Worm (Caenorhabditis elegans) whole organism, L4 larva: ENCODE data around the gene clec-264.

Source experiments
- F44E2.7 ChIP-seq: fragments of 200-800 bp; sonication (Bioruptor generic); IDR thresholded peaks from 2 replicates; pipeline ENCODE4 v2.1.2; 2022; ENCODE audit warnings: missing genetic modification characterization, missing compliant biosample characterization
- F49E8.2 ChIP-seq: sonication (generic microtip); optimal IDR thresholded peaks from 2 replicates; lab custom pipeline; 2016; ENCODE audit warnings: missing compliant biosample characterization, mild to moderate bottlenecking, missing genetic modification characterization, borderline replicate concordance
- T20F7.1 ChIP-seq: fragments of 200-800 bp; sonication (Bioruptor generic); optimal IDR thresholded peaks from 2 replicates; lab custom pipeline; 2018; ENCODE audit warnings: mild to moderate bottlenecking, missing genetic modification characterization, missing compliant biosample characterization
- Y105C5A.15 ChIP-seq: fragments of 200-800 bp; sonication (Bioruptor generic); IDR thresholded peaks from 2 replicates; pipeline ENCODE4 v1.3.6; 2022; ENCODE audit warnings: missing genetic modification characterization, missing compliant biosample characterization
- Y5F2A.4 ChIP-seq: fragments of 200-800 bp; sonication (Bioruptor generic); optimal IDR thresholded peaks from 2 replicates; lab custom pipeline; 2018; ENCODE audit warnings: mild to moderate bottlenecking, missing genetic modification characterization, missing compliant biosample characterization
- ZK546.5 ChIP-seq, 2 experiments: sonication (generic microtip); optimal IDR thresholded peaks; 2 replicates each; lab custom pipeline; 2017; ENCODE audit warnings: missing biosample characterization in 2 of 2, missing genetic modification characterization in 2 of 2
- aly-2 ChIP-seq: sonication (generic microtip); optimal IDR thresholded peaks from 2 replicates; lab custom pipeline; 2018; ENCODE audit warnings: missing biosample characterization, missing genetic modification characterization
- arid-1 ChIP-seq: fragments of 200-800 bp; sonication (Bioruptor generic); conservative IDR thresholded peaks from 2 replicates; pipeline ENCODE4 v1.3.6; 2022; ENCODE audit warnings: missing genetic modification reagents, missing genetic modification characterization, missing compliant biosample characterization
- ceh-20 ChIP-seq: fragments of 200-800 bp; sonication (Bioruptor generic); IDR thresholded peaks from 2 replicates; pipeline ENCODE4 v1.3.6; 2022; ENCODE audit warnings: missing genetic modification reagents, missing genetic modification characterization, missing compliant biosample characterization
- ceh-28 ChIP-seq: fragments of 150-350 bp; optimal IDR thresholded peaks from 2 replicates; lab custom pipeline; 2014; ENCODE audit warnings: missing biosample characterization, missing genetic modification reagents, missing genetic modification characterization
- ceh-62 ChIP-seq: sonication (generic microtip); optimal IDR thresholded peaks from 2 replicates; lab custom pipeline; 2017; ENCODE audit warnings: missing biosample characterization, missing genetic modification characterization
- cey-2 ChIP-seq: sonication (generic microtip); optimal IDR thresholded peaks from 3 replicates; lab custom pipeline; 2017; ENCODE audit warnings: missing genetic modification characterization, mild to moderate bottlenecking, missing compliant biosample characterization, antibody characterized with exemption, borderline replicate concordance; ENCODE audit not compliant: insufficient read depth
- ctbp-1 ChIP-seq: fragments of 200-800 bp; sonication (Bioruptor generic); IDR thresholded peaks from 2 replicates; pipeline ENCODE4 v1.3.6; 2022; ENCODE audit warnings: missing genetic modification reagents, missing genetic modification characterization, missing compliant biosample characterization
- daf-16 ChIP-seq, 3 experiments: sonication (generic microtip); optimal IDR thresholded peaks; 2 replicates each; lab custom pipeline; 2016 to 2017; ENCODE audit warnings: missing genetic modification characterization in 3 of 3, missing genetic modification reagents in 3 of 3, mild to moderate bottlenecking in 2 of 3, missing compliant biosample characterization in 2 of 3, missing biosample characterization in 1 of 3, moderate library complexity in 1 of 3
- dmd-9 ChIP-seq: fragments of 200-800 bp; sonication (Bioruptor generic); IDR thresholded peaks from 2 replicates; pipeline ENCODE4 v1.3.6; 2022; ENCODE audit warnings: missing genetic modification reagents, missing genetic modification characterization, missing compliant biosample characterization
- dpl-1 ChIP-seq: fragments of 150-350 bp; optimal IDR thresholded peaks from 2 replicates; lab custom pipeline; 2014; ENCODE audit warnings: missing biosample characterization, missing genetic modification reagents, missing genetic modification characterization
- egl-43 ChIP-seq: fragments of 200-800 bp; sonication (Bioruptor generic); IDR thresholded peaks from 2 replicates; pipeline ENCODE4 v1.3.6; 2022; ENCODE audit warnings: missing genetic modification reagents, missing genetic modification characterization, missing compliant biosample characterization
- hlh-30 ChIP-seq: sonication (generic microtip); optimal IDR thresholded peaks from 2 replicates; lab custom pipeline; 2017; ENCODE audit warnings: antibody characterized with exemption, mild to moderate bottlenecking, missing genetic modification characterization, missing compliant biosample characterization; ENCODE audit not compliant: insufficient read depth
- jun-1 ChIP-seq: fragments of 150-350 bp; optimal IDR thresholded peaks from 2 replicates; lab custom pipeline; 2014; ENCODE audit warnings: missing biosample characterization, missing genetic modification reagents, missing genetic modification characterization
- lim-7 ChIP-seq: fragments of 200-800 bp; sonication (Bioruptor generic); IDR thresholded peaks from 2 replicates; pipeline ENCODE4 v1.3.6; 2022; ENCODE audit warnings: missing genetic modification characterization, missing compliant biosample characterization
- lin-29 ChIP-seq: fragments of 200-800 bp; sonication (Bioruptor generic); IDR thresholded peaks from 2 replicates; pipeline ENCODE4 v1.3.6; 2022; ENCODE audit warnings: missing genetic modification reagents, missing genetic modification characterization, missing compliant biosample characterization
- lin-38 ChIP-seq: fragments of 200-800 bp; sonication (Bioruptor generic); IDR thresholded peaks from 2 replicates; pipeline ENCODE4 v1.3.6; 2022; ENCODE audit warnings: missing genetic modification reagents, missing genetic modification characterization, missing compliant biosample characterization
- lir-3 ChIP-seq: sonication (generic microtip); optimal IDR thresholded peaks from 2 replicates; lab custom pipeline; 2016; ENCODE audit warnings: mild to moderate bottlenecking, missing genetic modification characterization, missing compliant biosample characterization
- mdl-1 ChIP-seq, 2 experiments: fragments of 150-350 bp in 1 of 2; sonication (generic microtip) in 1 of 2; optimal IDR thresholded peaks; 2 replicates each; lab custom pipeline; 2014 to 2017; ENCODE audit warnings: missing biosample characterization in 2 of 2, missing genetic modification characterization in 2 of 2
- mxl-3 ChIP-seq: fragments of 200-800 bp; sonication (Bioruptor generic); optimal IDR thresholded peaks from 2 replicates; lab custom pipeline; 2018; ENCODE audit warnings: mild to moderate bottlenecking, missing genetic modification characterization, missing compliant biosample characterization
- nhr-102 ChIP-seq: sonication (generic microtip); optimal IDR thresholded peaks from 2 replicates; lab custom pipeline; 2016; ENCODE audit warnings: mild to moderate bottlenecking, missing genetic modification characterization, moderate library complexity, missing compliant biosample characterization
- nhr-111 ChIP-seq: fragments of 200-800 bp; sonication (Bioruptor generic); optimal IDR thresholded peaks from 2 replicates; lab custom pipeline; 2018; ENCODE audit warnings: mild to moderate bottlenecking, missing genetic modification characterization, missing compliant biosample characterization
- nhr-237 ChIP-seq: sonication (generic microtip); optimal IDR thresholded peaks from 2 replicates; lab custom pipeline; 2017; ENCODE audit warnings: missing biosample characterization, missing genetic modification characterization
- nhr-28 ChIP-seq: fragments of 150-350 bp; optimal IDR thresholded peaks from 2 replicates; lab custom pipeline; 2014; ENCODE audit warnings: missing biosample characterization, missing genetic modification characterization
- nhr-41 ChIP-seq: fragments of 200-800 bp; sonication (Bioruptor generic); IDR thresholded peaks from 2 replicates; pipeline ENCODE4 v1.3.6; 2022; ENCODE audit warnings: missing genetic modification reagents, missing genetic modification characterization, missing compliant biosample characterization
- nhr-42 ChIP-seq: fragments of 200-800 bp; sonication (Bioruptor generic); IDR thresholded peaks from 2 replicates; pipeline ENCODE4 v1.3.6; 2022; ENCODE audit warnings: missing genetic modification characterization, missing compliant biosample characterization
- nhr-48 ChIP-seq: sonication (generic microtip); optimal IDR thresholded peaks from 2 replicates; lab custom pipeline; 2016; ENCODE audit warnings: mild to moderate bottlenecking, missing genetic modification characterization, missing compliant biosample characterization
- nhr-77 ChIP-seq: fragments of 150-350 bp; optimal IDR thresholded peaks from 2 replicates; lab custom pipeline; 2014; ENCODE audit warnings: missing biosample characterization, missing genetic modification characterization
- pha-4 ChIP-seq, 2 experiments: fragments of 150-350 bp in 1 of 2; fragments of 200-800 bp in 1 of 2; sonication (Bioruptor generic) in 1 of 2; IDR thresholded peaks in 1 of 2; optimal IDR thresholded peaks in 1 of 2; 2 replicates each; pipeline versions ENCODE4 v1.3.6 to Lab custom; 2014 to 2022; ENCODE audit warnings: missing genetic modification characterization in 2 of 2, missing genetic modification reagents in 2 of 2, missing biosample characterization in 1 of 2, missing compliant biosample characterization in 1 of 2
- set-16 ChIP-seq: fragments of 200-800 bp; sonication (Bioruptor generic); IDR thresholded peaks from 2 replicates; pipeline ENCODE4 v1.3.6; 2022; ENCODE audit warnings: missing genetic modification reagents, missing genetic modification characterization, missing compliant biosample characterization
- snpc-4 ChIP-seq: fragments of 150-350 bp; optimal IDR thresholded peaks from 2 replicates; lab custom pipeline; 2014; ENCODE audit warnings: missing biosample characterization, missing genetic modification characterization
- spr-3 ChIP-seq: fragments of 200-800 bp; sonication (Bioruptor generic); optimal IDR thresholded peaks from 2 replicates; lab custom pipeline; 2018; ENCODE audit warnings: mild to moderate bottlenecking, missing genetic modification characterization, missing compliant biosample characterization
- unc-130 ChIP-seq: sonication (generic microtip); optimal IDR thresholded peaks from 2 replicates; lab custom pipeline; 2016; ENCODE audit warnings: missing genetic modification reagents, missing genetic modification characterization, missing compliant biosample characterization
- unc-39 ChIP-seq: sonication (generic microtip); optimal IDR thresholded peaks from 2 replicates; lab custom pipeline; 2017; ENCODE audit warnings: missing biosample characterization, missing genetic modification characterization
- unc-62 ChIP-seq, 3 experiments: fragments of 150-350 bp in 1 of 3; sonication (generic microtip); optimal IDR thresholded peaks in 2 of 3; peaks in 1 of 3; 1 replicate in 1 of 3; 2 replicates in 2 of 3; lab custom pipeline; 2014 to 2017; ENCODE audit warnings: missing biosample characterization in 3 of 3, missing genetic modification characterization in 3 of 3, missing genetic modification reagents in 3 of 3, missing genotype in 1 of 3
- vab-7 ChIP-seq: fragments of 200-800 bp; sonication (Bioruptor generic); IDR thresholded peaks from 2 replicates; pipeline ENCODE4 v1.3.6; 2022; ENCODE audit warnings: missing genetic modification reagents, missing genetic modification characterization, missing compliant biosample characterization
- zag-1 ChIP-seq: fragments of 150-350 bp; optimal IDR thresholded peaks from 2 replicates; lab custom pipeline; 2014; ENCODE audit warnings: missing biosample characterization, missing genetic modification characterization
- zfp-3 ChIP-seq: fragments of 200-800 bp; sonication (Bioruptor generic); conservative IDR thresholded peaks from 2 replicates; pipeline ENCODE4 v1.3.6; 2022; ENCODE audit warnings: missing genetic modification reagents, missing genetic modification characterization, missing compliant biosample characterization
- zip-2 ChIP-seq: fragments of 150-350 bp; optimal IDR thresholded peaks from 2 replicates; lab custom pipeline; 2014; ENCODE audit warnings: missing biosample characterization, missing genetic modification characterization
- ztf-7 ChIP-seq: fragments of 150-350 bp; optimal IDR thresholded peaks from 2 replicates; lab custom pipeline; 2014; ENCODE audit warnings: missing biosample characterization, missing genetic modification characterization

The clec-264 gene

DNA sequence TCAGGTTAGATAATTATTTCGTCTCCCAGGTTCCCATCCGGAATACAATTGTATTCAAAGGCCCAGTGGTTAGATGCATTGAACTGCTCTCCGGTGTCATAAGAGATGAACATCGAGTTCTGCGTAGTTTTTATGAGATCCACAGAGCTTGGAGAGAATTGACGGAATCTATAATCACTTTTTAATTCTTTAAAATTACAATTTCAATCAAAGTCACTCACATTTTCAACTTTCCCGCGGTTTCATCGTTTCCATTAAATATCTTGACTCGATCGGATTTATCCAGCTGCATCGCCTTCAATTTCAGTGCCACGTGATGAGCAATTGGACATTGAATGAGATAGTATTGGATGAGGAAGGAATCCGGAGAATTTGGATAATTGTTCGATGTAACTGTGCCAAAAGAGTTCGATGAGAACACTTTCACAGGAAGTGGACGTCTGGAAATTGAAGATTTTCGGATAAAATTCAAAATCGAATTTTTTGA, 2.7 kb downstream of the clec-264 start (continued):
- TF ChIP-seq hlh-30 (tag; lab: Kevin White, UChicago) (peak; percentile 36), unc-130 (GFP tag; lab: Kevin White, UChicago) (peak; percentile 6), lin-38 (GFP tag; lab: Robert Waterston, UW) (peak; percentile 56), zip-2 (tag; lab: Kevin White, UChicago) (peak; percentile 28), spr-3 (GFP tag; lab: Kevin White, UChicago) (peak; percentile 53), pha-4 (GFP tag; IDR thresholded peaks at IDR 0.05; lab: Robert Waterston, UW) (peak; percentile 42; the same call in 1 of the 2 replicates), pha-4 (tag; optimal IDR thresholded peaks at IDR 0.05; lab: Kevin White, UChicago) (no peak), Y5F2A.4 (GFP tag; lab: Kevin White, UChicago) (no peak), nhr-102 (peak; percentile 41), F49E8.2 (tag; lab: Kevin White, UChicago) (peak; percentile 91)
- TF ChIP-seq, all 104 proteins: peak for 26

- TF ChIP-seq T20F7.1 (GFP tag; lab: Kevin White, UChicago) (no peak), nhr-41 (GFP tag; lab: Robert Waterston, UW) (no peak), Y5F2A.4 (GFP tag; lab: Kevin White, UChicago) (no peak), ceh-62 (tag; lab: Kevin White, UChicago) (no peak), mxl-3 (no peak), ztf-7 (tag; lab: Kevin White, UChicago) (peak; percentile 56), Y105C5A.15 (no peak), vab-7 (no peak), ctbp-1 (GFP tag; lab: Robert Waterston, UW) (0 out of 2 replicates have a peak, but pooled peaks have one; percentile 26), F44E2.7 (GFP tag; lab: Robert Waterston, UW) (no peak), zag-1 (tag; lab: Kevin White, UChicago) (no peak), dpl-1 (peak; percentile 71), nhr-111 (GFP tag; lab: Kevin White, UChicago) (no peak), zip-2 (tag; lab: Kevin White, UChicago) (no peak), dmd-9 (no peak), snpc-4 (tag; lab: Kevin White, UChicago) (no peak), lim-7 (GFP tag; lab: Robert Waterston, UW) (no peak), nhr-28 (peak; percentile 61), set-16 (GFP tag; lab: Robert Waterston, UW) (no peak), daf-16 (GFP tag; optimal IDR thresholded peaks at IDR 0.05; lab: Kevin White, UChicago) (peak in 1 of 2 experiments; percentile 3), daf-16 (tag; optimal IDR thresholded peaks at IDR 0.05; lab: Kevin White, UChicago) (peak; percentile 38), unc-39 (tag; lab: Kevin White, UChicago) (no peak), nhr-237 (tag; lab: Kevin White, UChicago) (no peak), cey-2 (tag; lab: Kevin White, UChicago) (no peak), zfp-3 (GFP tag; lab: Robert Waterston, UW) (0 out of 2 replicates have a peak, but pooled peaks have one; percentile 38), egl-43 (peak; percentile 39; the same call in 1 of the 2 replicates), aly-2 (tag; lab: Kevin White, UChicago) (no peak), jun-1 (tag; lab: Kevin White, UChicago) (peak; percentile 15), ceh-28 (tag; lab: Kevin White, UChicago) (peak; percentile 22), lir-3 (tag; lab: Kevin White, UChicago) (no peak), pha-4 (GFP tag; IDR thresholded peaks at IDR 0.05; lab: Robert Waterston, UW) (no peak), pha-4 (tag; optimal IDR thresholded peaks at IDR 0.05; lab: Kevin White, UChicago) (peak; percentile 47), nhr-42 (GFP tag; lab: Robert Waterston, UW) (no peak), unc-62 (GFP tag; optimal IDR thresholded peaks at IDR 0.05 in 1 of 2; lab: Kevin White, UChicago) (peak in 1 of 2 experiments; percentile 99), unc-62 (tag; optimal IDR thresholded peaks at IDR 0.05; lab: Kevin White, UChicago) (no peak), lin-29 (GFP tag; lab: Robert Waterston, UW) (no peak), arid-1 (peak; percentile 68; the same call in 1 of the 2 replicates), mdl-1 (tag; optimal IDR thresholded peaks at IDR 0.05; lab: Kevin White, UChicago) (no peak), nhr-48 (tag; lab: Kevin White, UChicago) (no peak), ceh-20 (GFP tag; lab: Robert Waterston, UW) (peak; percentile 49), ZK546.5 (tag; optimal IDR thresholded peaks at IDR 0.05; lab: Kevin White, UChicago) (no peak), nhr-77 (tag; lab: Kevin White, UChicago) (no peak)
These were observed 4.8 kb downstream of the clec-264 start, which contains the start of the genes F31D4.2 and fkb-6 for ce11 chrV:20845524-20846208. F31D4.2 (minus strand) TSS chrV:20845546. fkb-6 (plus strand) TSS chrV:20846158.
